Fruit fly (Drosophila melanogaster): ENCODE results near the gene CG12713.

CG12713 gene

dm6 chr3L:15847655-15848054, 15.4 kb downstream of the CG12713 start (continued):
- peak in 1 of 3 experiments; percentile 54 for TF ChIP-seq lola (GFP tag; optimal IDR thresholded peaks at IDR 0.05)
- no peak for TF ChIP-seq slp2 (GFP tag; optimal IDR thresholded peaks at IDR 0.05)
- peak; percentile 58 for TF ChIP-seq CG18262 (tag; optimal IDR thresholded peaks at IDR 0.05)
- TF ChIP-seq CkIIα-i1 (GFP tag; IDR thresholded peaks at IDR 0.05) = no peak
- TF ChIP-seq phol (tag; optimal IDR thresholded peaks at IDR 0.05) = peak; percentile 44
- no peak for TF ChIP-seq Deaf1 (tag; optimal IDR thresholded peaks at IDR 0.05)
- no peak for TF ChIP-seq mld (GFP tag; IDR thresholded peaks at IDR 0.05; ENCODE audit: partially characterized antibody)
- no peak for TF ChIP-seq slou (GFP tag; optimal IDR thresholded peaks at IDR 0.05)
- TF ChIP-seq sd (tag; optimal IDR thresholded peaks at IDR 0.05) = no peak
- TF ChIP-seq CG9727 (GFP tag; optimal IDR thresholded peaks at IDR 0.05) = peak; percentile 68
- no peak for TF ChIP-seq D19A (tag; optimal IDR thresholded peaks at IDR 0.05)
- no peak for TF ChIP-seq dmrt99B (tag; optimal IDR thresholded peaks at IDR 0.05)
- TF ChIP-seq hbn (GFP tag; IDR thresholded peaks at IDR 0.05; ENCODE audit: partially characterized antibody) = no peak
- no peak for TF ChIP-seq CG11695 (GFP tag; IDR thresholded peaks at IDR 0.05)
- peak; percentile 7 for TF ChIP-seq fd96Cb (tag; optimal IDR thresholded peaks at IDR 0.05)
- no peak for TF ChIP-seq CG12236 (GFP tag; optimal IDR thresholded peaks at IDR 0.05)
- no peak for TF ChIP-seq ATbp (GFP tag; optimal IDR thresholded peaks at IDR 0.05)
- no peak for TF ChIP-seq CG7987 (GFP tag; optimal IDR thresholded peaks at IDR 0.05)
- no peak for TF ChIP-seq CG33213 (GFP tag; optimal IDR thresholded peaks at IDR 0.05)
- peak; percentile 5 for TF ChIP-seq fd102C (GFP tag; optimal IDR thresholded peaks at IDR 0.05)
- no peak for TF ChIP-seq dimm (GFP tag; IDR thresholded peaks at IDR 0.05)
- no peak for TF ChIP-seq Ssrp (tag; optimal IDR thresholded peaks at IDR 0.05)
- TF ChIP-seq unc-4 (GFP tag; IDR thresholded peaks at IDR 0.05; ENCODE audit: partially characterized antibody) = no peak
- TF ChIP-seq pros (GFP tag; optimal IDR thresholded peaks at IDR 0.05) = no peak
- TF ChIP-seq CG2129 (GFP tag; IDR thresholded peaks at IDR 0.05; ENCODE audit: partially characterized antibody) = no peak
- TF ChIP-seq nmo (GFP tag; optimal IDR thresholded peaks at IDR 0.05) = peak; percentile 15
- peak; percentile 26 for TF ChIP-seq CG16815 (GFP tag; optimal IDR thresholded peaks at IDR 0.05)
- no peak for TF ChIP-seq CG6791 (GFP tag; IDR thresholded peaks at IDR 0.05; ENCODE audit: partially characterized antibody)
- TF ChIP-seq Aef1 (GFP tag; IDR thresholded peaks at IDR 0.05) = no peak
- peak; percentile 55; the same call in 2 of the 3 replicates for TF ChIP-seq CG17361 (GFP tag; IDR thresholded peaks at IDR 0.05)
- no peak for TF ChIP-seq odd (GFP tag; optimal IDR thresholded peaks at IDR 0.05)
- TF ChIP-seq CoRest (tag; optimal IDR thresholded peaks at IDR 0.05) = peak; percentile 10
- TF ChIP-seq Hsf (GFP tag; optimal IDR thresholded peaks at IDR 0.05) = peak; percentile 3
- TF ChIP-seq CG9215 (GFP tag; IDR thresholded peaks at IDR 0.05) = no peak
- TF ChIP-seq Med (GFP tag) = no peak
- TF ChIP-seq az2 (GFP tag; optimal IDR thresholded peaks at IDR 0.05) = peak; percentile 10
- no peak for TF ChIP-seq CG32532 (GFP tag; IDR thresholded peaks at IDR 0.05)
- TF ChIP-seq CG4854 (GFP tag; optimal IDR thresholded peaks at IDR 0.05) = no peak
- peak; percentile 2 for TF ChIP-seq trem (tag; optimal IDR thresholded peaks at IDR 0.05)
- no peak for TF ChIP-seq CG33557 (GFP tag; optimal IDR thresholded peaks at IDR 0.05)
- TF ChIP-seq twi (tag; optimal IDR thresholded peaks at IDR 0.05) = no peak
- no peak for TF ChIP-seq CG43689 (GFP tag; IDR thresholded peaks at IDR 0.05)
- no peak for TF ChIP-seq stc (GFP tag; IDR thresholded peaks at IDR 0.05)
- TF ChIP-seq CG1792 (GFP tag; optimal IDR thresholded peaks at IDR 0.05) = no peak
- no peak for TF ChIP-seq sr (GFP tag; IDR thresholded peaks at IDR 0.05)
- TF ChIP-seq Lim3 (GFP tag; IDR thresholded peaks at IDR 0.05) = no peak
- peak; percentile 14 for TF ChIP-seq CG10267 (tag; optimal IDR thresholded peaks at IDR 0.05)
- no peak for TF ChIP-seq row (GFP tag; IDR thresholded peaks at IDR 0.05)
- peak; percentile 26 for TF ChIP-seq CG30431 (GFP tag; optimal IDR thresholded peaks at IDR 0.05)
- no peak for TF ChIP-seq wek (GFP tag; optimal IDR thresholded peaks at IDR 0.05)
- TF ChIP-seq abd-A (tag; optimal IDR thresholded peaks at IDR 0.05) = no peak

All from whole organism, embryonic.